Worm (Caenorhabditis elegans): ENCODE measurements around the gene Y69E1A.8.
A peak's percentile ranks its signal among the peaks of the same experiment; 100 is the strongest.

Gene Y69E1A.8

DNA sequence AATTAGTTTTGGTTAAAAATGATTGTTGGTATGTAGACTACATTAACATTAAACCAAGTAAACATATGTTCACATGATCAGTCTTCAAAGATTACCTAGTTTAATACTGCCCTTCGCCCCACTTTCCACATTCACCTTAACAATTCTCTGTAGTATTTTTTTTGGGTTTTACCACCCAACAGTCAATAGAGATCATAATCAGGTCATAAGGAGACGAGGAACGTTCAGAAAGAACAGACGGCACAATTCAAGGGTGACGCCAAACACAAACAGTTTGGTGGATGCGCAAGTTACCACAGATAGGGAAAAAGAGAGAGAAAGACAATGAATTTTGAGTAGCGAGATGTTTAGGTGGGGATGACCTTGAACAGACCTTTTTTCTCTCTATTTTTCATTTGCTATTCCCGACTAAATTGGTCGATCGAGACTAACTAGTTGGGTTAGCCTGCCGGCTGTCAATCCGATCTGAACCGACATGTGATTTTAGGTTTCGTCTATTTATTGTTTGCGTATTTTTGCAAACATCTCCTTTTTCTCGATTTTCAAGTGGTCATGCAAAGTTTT, 5.3 kb downstream of the Y69E1A.8 start:
- TF ChIP-seq nhr-10 (tag; optimal IDR thresholded peaks at IDR 0.05) (no peak), sma-3 (GFP tag; optimal IDR thresholded peaks at IDR 0.05) (peak; percentile 41), nhr-11 (tag; optimal IDR thresholded peaks at IDR 0.05) (no peak), dmd-4 (tag; optimal IDR thresholded peaks at IDR 0.05) (no peak), Y55F3AM.14 (GFP tag; optimal IDR thresholded peaks at IDR 0.05) (no peak), mab-5 (tag; optimal IDR thresholded peaks at IDR 0.05) (no peak), nhr-129 (tag; optimal IDR thresholded peaks at IDR 0.05) (peak; percentile 63), lin-13 (GFP tag; optimal IDR thresholded peaks at IDR 0.05) (no peak), unc-62 (GFP tag; optimal IDR thresholded peaks at IDR 0.05) (no peak), F13H6.1 (tag; optimal IDR thresholded peaks at IDR 0.05) (peak; percentile 35), nhr-25 (tag; optimal IDR thresholded peaks at IDR 0.05) (peak; percentile 78), ama-1 (optimal IDR thresholded peaks at IDR 0.05) (no peak), sma-9 (GFP tag; optimal IDR thresholded peaks at IDR 0.05) (peak; percentile 58), sma-9 (tag; optimal IDR thresholded peaks at IDR 0.05) (no peak), mbf-1 (tag; optimal IDR thresholded peaks at IDR 0.05) (no peak), ceh-16 (tag; optimal IDR thresholded peaks at IDR 0.05) (peak; percentile 25), lin-11 (tag; optimal IDR thresholded peaks at IDR 0.05) (no peak), nhr-237 (tag; optimal IDR thresholded peaks at IDR 0.05) (no peak), ceh-82 (tag; optimal IDR thresholded peaks at IDR 0.05) (no peak), ztf-11 (tag; optimal IDR thresholded peaks at IDR 0.05) (no peak), zag-1 (tag; optimal IDR thresholded peaks at IDR 0.05) (no peak), egl-27 (tag; optimal IDR thresholded peaks at IDR 0.05) (peak; percentile 27), ztf-4 (tag; optimal IDR thresholded peaks at IDR 0.05) (no peak), gmeb-1 (tag; optimal IDR thresholded peaks at IDR 0.05) (peak; percentile 26), unc-39 (tag; optimal IDR thresholded peaks at IDR 0.05) (no peak), lin-39 (tag; optimal IDR thresholded peaks at IDR 0.05) (no peak), lsy-2 (tag; optimal IDR thresholded peaks at IDR 0.05) (peak in 1 of 2 experiments; percentile 4), snpc-4 (tag; optimal IDR thresholded peaks at IDR 0.05) (no peak), unc-55 (GFP tag; optimal IDR thresholded peaks at IDR 0.05) (no peak), ZK546.5 (tag; optimal IDR thresholded peaks at IDR 0.05) (no peak), sem-4 (tag; optimal IDR thresholded peaks at IDR 0.05) (no peak), aly-2 (tag; optimal IDR thresholded peaks at IDR 0.05) (no peak), nhr-23 (tag; optimal IDR thresholded peaks at IDR 0.05) (no peak), nhr-12 (tag; optimal IDR thresholded peaks at IDR 0.05) (no peak), peb-1 (tag; optimal IDR thresholded peaks at IDR 0.05) (no peak), R02D3.7 (tag; optimal IDR thresholded peaks at IDR 0.05) (no peak), nhr-77 (tag; optimal IDR thresholded peaks at IDR 0.05) (no peak), nhr-21 (tag; optimal IDR thresholded peaks at IDR 0.05) (no peak), blmp-1 (tag; optimal IDR thresholded peaks at IDR 0.05; ENCODE audit: insufficient read depth) (peak; percentile 47), C34F6.9 (tag; optimal IDR thresholded peaks at IDR 0.05) (no peak), mdl-1 (tag; optimal IDR thresholded peaks at IDR 0.05) (peak in 1 of 2 experiments; percentile 23), elt-1 (tag; optimal IDR thresholded peaks at IDR 0.05) (no peak), fos-1 (tag; optimal IDR thresholded peaks at IDR 0.05) (peak; percentile 29), elt-3 (tag; optimal IDR thresholded peaks at IDR 0.05) (no peak), nhr-6 (tag; optimal IDR thresholded peaks at IDR 0.05) (peak; percentile 47), skn-1 (tag; optimal IDR thresholded peaks at IDR 0.05) (no peak), alr-1 (tag; optimal IDR thresholded peaks at IDR 0.05) (no peak), ztf-1 (GFP tag; conservative IDR thresholded peaks at IDR 0.05) (no peak), crh-2 (tag; optimal IDR thresholded peaks at IDR 0.05) (no peak)

All from whole organism, L2 larva.